Fruit fly (Drosophila melanogaster): ENCODE data around the gene CG32228.
A peak's percentile ranks its signal among the peaks of the same experiment; 100 is the strongest.

CG32228 gene

dm6 chr3L:20241987-20242982 is 23.3 kb upstream of the CG32228 start (continued):
- TF ChIP-seq Sry-δ (GFP tag; optimal IDR thresholded peaks at IDR 0.05) (peak; percentile 19), tap (tag; optimal IDR thresholded peaks at IDR 0.05) (no peak), nerfin-1 (tag; optimal IDR thresholded peaks at IDR 0.05) (peak; percentile 65), CG33213 (GFP tag; optimal IDR thresholded peaks at IDR 0.05) (no peak), TFAM (GFP tag; optimal IDR thresholded peaks at IDR 0.05) (no peak), CG2712 (tag; optimal IDR thresholded peaks at IDR 0.05) (peak; percentile 53), lbe (GFP tag; optimal IDR thresholded peaks at IDR 0.05) (peak; percentile 37), emc (GFP tag; optimal IDR thresholded peaks at IDR 0.05) (no peak), CG12104 (GFP tag; optimal IDR thresholded peaks at IDR 0.05) (peak; percentile 28), fd102C (GFP tag; optimal IDR thresholded peaks at IDR 0.05) (no peak), tll (GFP tag; optimal IDR thresholded peaks at IDR 0.05) (no peak), cas (GFP tag; IDR thresholded peaks at IDR 0.05) (no peak), Awh (GFP tag; IDR thresholded peaks at IDR 0.05) (no peak), Tbp (GFP tag; optimal IDR thresholded peaks at IDR 0.05) (no peak), amos (GFP tag; IDR thresholded peaks at IDR 0.05; ENCODE audit: partially characterized antibody) (peak; percentile 78), nmo (GFP tag; optimal IDR thresholded peaks at IDR 0.05) (peak; percentile 79), klu (GFP tag; IDR thresholded peaks at IDR 0.05) (no peak), Pdp1 (GFP tag; optimal IDR thresholded peaks at IDR 0.05) (no peak), CG9932 (GFP tag; IDR thresholded peaks at IDR 0.05) (peak; percentile 85), fd96Cb (tag; optimal IDR thresholded peaks at IDR 0.05) (peak; percentile 34), ken (GFP tag; IDR thresholded peaks at IDR 0.05) (peak; percentile 59; the same call in 2 of the 3 replicates), CG10366 (GFP tag; IDR thresholded peaks at IDR 0.05) (peak; percentile 27), zfh2 (GFP tag; optimal IDR thresholded peaks at IDR 0.05) (no peak), chinmo (GFP tag; IDR thresholded peaks at IDR 0.05; ENCODE audit: partially characterized antibody) (no peak), pros (GFP tag; optimal IDR thresholded peaks at IDR 0.05) (no peak), sna (GFP tag; IDR thresholded peaks at IDR 0.05; ENCODE audit: partially characterized antibody) (peak; percentile 13; the same call in 1 of the 2 replicates), CG7786 (GFP tag; optimal IDR thresholded peaks at IDR 0.05) (no peak), CG7745 (tag; optimal IDR thresholded peaks at IDR 0.05) (no peak), rib (GFP tag; IDR thresholded peaks at IDR 0.05) (no peak), Dbx (GFP tag; IDR thresholded peaks at IDR 0.05) (peak; percentile 24; the same call in 2 of the 3 replicates), Dip3 (GFP tag; optimal IDR thresholded peaks at IDR 0.05) (no peak), otp (GFP tag; IDR thresholded peaks at IDR 0.05) (no peak), jing (GFP tag; optimal IDR thresholded peaks at IDR 0.05) (peak; percentile 7), CG4854 (GFP tag; optimal IDR thresholded peaks at IDR 0.05) (no peak), run (tag; optimal IDR thresholded peaks at IDR 0.05) (no peak), Scr (GFP tag; IDR thresholded peaks at IDR 0.05; ENCODE audit: partially characterized antibody) (peak; percentile 75), Drgx (GFP tag; IDR thresholded peaks at IDR 0.05) (no peak; the same call in 1 of the 2 replicates), vvl (GFP tag; IDR thresholded peaks at IDR 0.05) (peak; percentile 50; the same call in 1 of the 2 replicates), salm (tag; optimal IDR thresholded peaks at IDR 0.05) (no peak), CG32772 (GFP tag; IDR thresholded peaks at IDR 0.05) (peak; percentile 56), HLH54F (GFP tag; optimal IDR thresholded peaks at IDR 0.05) (no peak), CG7963 (GFP tag; IDR thresholded peaks at IDR 0.05; ENCODE audit: partially characterized antibody) (no peak), CG2120 (GFP tag; optimal IDR thresholded peaks at IDR 0.05) (peak; percentile 64), Lpt (GFP tag; optimal IDR thresholded peaks at IDR 0.05) (no peak), lab (GFP tag; optimal IDR thresholded peaks at IDR 0.05) (peak; percentile 74), CG6813 (GFP tag; optimal IDR thresholded peaks at IDR 0.05) (peak; percentile 0), insv (GFP tag; optimal IDR thresholded peaks at IDR 0.05) (peak in 1 of 2 experiments; percentile 23), Oli (tag; optimal IDR thresholded peaks at IDR 0.05) (peak; percentile 58)
